Fruit fly (Drosophila melanogaster): Measurements from ENCODE around the gene Bet5.

Bet5 gene

DNA sequence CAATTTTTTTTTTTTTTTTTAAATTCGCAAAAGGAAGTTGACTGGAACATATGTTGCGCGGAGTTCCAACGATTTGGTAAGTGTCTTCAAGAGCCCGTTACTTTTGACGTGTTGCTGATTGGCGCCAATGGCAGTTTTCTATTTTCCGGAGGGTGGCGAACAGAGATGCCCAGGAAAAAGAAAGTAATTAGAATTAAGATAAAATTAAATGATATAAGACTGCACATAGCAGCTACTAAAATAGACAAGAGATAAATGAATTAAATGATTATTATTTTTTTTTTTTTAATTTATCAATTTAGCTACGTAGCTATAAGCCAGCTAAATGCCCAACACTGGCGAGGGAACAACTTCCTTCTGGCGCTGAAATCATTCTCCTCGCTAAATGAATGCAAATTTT, 42.2 kb downstream of the Bet5 start:
- TF ChIP-seq Sox15 (GFP tag; optimal IDR thresholded peaks at IDR 0.05), result no peak
- TF ChIP-seq Eip78C (GFP tag), result peak; percentile 56
- TF ChIP-seq svp (GFP tag), result peak; percentile 57

DNA sequence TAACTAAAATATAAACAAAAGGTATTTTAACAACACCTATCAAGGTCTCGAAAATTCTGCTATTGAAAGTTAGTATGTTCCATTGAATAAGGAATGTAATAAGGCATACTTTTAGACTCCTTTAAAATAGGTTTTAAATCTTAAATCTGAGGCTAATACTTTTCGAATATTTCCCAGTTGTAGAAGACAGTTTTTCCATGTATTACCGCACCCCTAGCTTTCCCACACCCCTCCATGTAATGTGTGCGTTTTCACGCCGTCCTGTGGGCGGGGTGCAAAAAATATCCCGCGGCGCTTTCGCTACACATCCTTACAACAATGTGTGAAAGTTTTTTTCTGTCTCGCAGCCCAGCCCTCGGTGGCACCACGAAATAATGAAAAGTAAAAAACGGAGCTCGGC, 44.5 kb downstream of the Bet5 start:
- TF ChIP-seq CG6854 (GFP tag; optimal IDR thresholded peaks at IDR 0.05) (no peak), achi (GFP tag; optimal IDR thresholded peaks at IDR 0.05) (no peak), fkh (GFP tag; optimal IDR thresholded peaks at IDR 0.05) (no peak), CG7368 (GFP tag; optimal IDR thresholded peaks at IDR 0.05) (no peak), CG31627 (GFP tag; optimal IDR thresholded peaks at IDR 0.05) (no peak), Hr39 (GFP tag; optimal IDR thresholded peaks at IDR 0.05) (no peak), CG1621 (tag; optimal IDR thresholded peaks at IDR 0.05) (no peak), CG6163 (GFP tag; IDR thresholded peaks at IDR 0.05) (no peak), acj6 (GFP tag; optimal IDR thresholded peaks at IDR 0.05) (no peak), Hr38 (GFP tag; optimal IDR thresholded peaks at IDR 0.05) (no peak), Gug (GFP tag; IDR thresholded peaks at IDR 0.05) (no peak)
